Worm (Caenorhabditis elegans) whole organism, L1 larva: ENCODE data around the gene F54H5.2.

Experiments
- ama-1 ChIP-seq: fragments of 150-350 bp; optimal IDR thresholded peaks from 2 replicates; lab custom pipeline; 2014
- dpl-1 ChIP-seq, 3 experiments: fragments of 150-350 bp in 2 of 3; sonication (generic microtip) in 1 of 3; optimal IDR thresholded peaks; 2 replicates each; lab custom pipeline; 2014 to 2017; ENCODE audit warnings: missing biosample characterization in 3 of 3, missing genetic modification characterization in 3 of 3, missing genetic modification reagents in 3 of 3
- efl-1 ChIP-seq, 4 experiments: fragments of 150-350 bp; optimal IDR thresholded peaks in 3 of 4; peaks in 1 of 4; 1 replicate in 1 of 4; 2 replicates in 3 of 4; lab custom pipeline; 2014; ENCODE audit warnings: missing biosample characterization in 2 of 4, missing genetic modification characterization in 2 of 4, missing genetic modification reagents in 2 of 4
- lir-3 ChIP-seq: sonication (generic microtip); optimal IDR thresholded peaks from 2 replicates; lab custom pipeline; 2016; ENCODE audit warnings: mild to moderate bottlenecking, missing genetic modification characterization, moderate library complexity, missing compliant biosample characterization; ENCODE audit not compliant: poor library complexity
- rnt-1 ChIP-seq: sonication (generic microtip); optimal IDR thresholded peaks from 2 replicates; lab custom pipeline; 2016; ENCODE audit warnings: mild to moderate bottlenecking, missing genetic modification characterization, moderate library complexity, missing compliant biosample characterization
- zag-1 ChIP-seq: fragments of 150-350 bp; optimal IDR thresholded peaks from 2 replicates; lab custom pipeline; 2014; ENCODE audit warnings: missing biosample characterization, missing genetic modification characterization

DNA sequence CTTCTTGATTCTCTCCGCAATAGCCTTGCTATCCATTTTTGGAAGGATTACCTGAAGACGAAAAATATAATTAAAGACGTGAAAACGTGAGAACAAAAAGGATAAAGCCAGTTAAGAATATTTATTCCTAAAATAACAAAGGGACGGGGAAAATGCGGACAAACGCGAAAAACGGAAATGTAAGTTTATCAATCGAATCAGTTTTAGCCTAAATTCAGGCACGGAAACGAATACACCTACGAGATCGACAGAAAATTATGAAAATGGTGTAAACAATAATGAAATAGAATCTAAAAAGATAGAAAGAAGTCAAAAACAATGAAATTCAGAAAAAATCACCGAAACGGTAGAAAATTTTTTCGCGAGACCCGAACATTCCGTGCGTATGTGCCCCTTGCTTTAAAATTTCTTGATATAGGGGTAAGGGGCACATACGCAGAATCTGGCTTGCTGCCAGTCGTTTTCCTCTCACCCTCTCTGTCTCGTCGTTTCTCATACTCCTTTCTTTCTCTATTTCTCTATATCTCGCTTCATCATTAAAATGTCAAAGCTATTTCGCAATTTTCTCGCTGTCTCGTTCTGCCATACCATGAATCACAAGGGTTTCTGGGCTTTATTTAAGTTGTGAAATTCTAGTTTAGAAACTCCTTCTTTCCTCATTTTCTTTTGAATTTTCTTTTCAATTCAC, 38.5 kb upstream of the F54H5.2 start, which contains the start of gene icd-1:
- peak; percentile 73 for TF ChIP-seq zag-1
- TF ChIP-seq rnt-1 (tag; lab: Kevin White, UChicago) = peak; percentile 92
- TF ChIP-seq efl-1 (optimal IDR thresholded peaks at IDR 0.05; lab: Kevin White, UChicago) = peak; percentile 93 to 96
- TF ChIP-seq efl-1 (GFP tag; optimal IDR thresholded peaks at IDR 0.05 in 1 of 2; lab: Kevin White, UChicago) = peak; percentile 73 to 98
- TF ChIP-seq ama-1 (lab: Kevin White, UChicago) = peak; percentile 43
- TF ChIP-seq lir-3 (tag; lab: Kevin White, UChicago) = peak; percentile 89
- peak; percentile 76 to 81 (median 76) for TF ChIP-seq dpl-1 (GFP tag; optimal IDR thresholded peaks at IDR 0.05; lab: Kevin White, UChicago)
